Worm (Caenorhabditis elegans) whole organism, L2 larva: ENCODE measurements around the gene fbxb-53.

Source experiments
- aly-2 ChIP-seq: fragments of 150-350 bp; optimal IDR thresholded peaks from 2 replicates; lab custom pipeline; 2014; ENCODE audit warnings: missing biosample characterization, missing genetic modification characterization
- ceh-16 ChIP-seq: fragments of 150-350 bp; optimal IDR thresholded peaks from 2 replicates; lab custom pipeline; 2014; ENCODE audit warnings: missing biosample characterization, missing genetic modification characterization
- dmd-4 ChIP-seq: sonication (generic microtip); optimal IDR thresholded peaks from 2 replicates; lab custom pipeline; 2017; ENCODE audit warnings: missing biosample characterization, missing genetic modification characterization
- lin-39 ChIP-seq: fragments of 150-350 bp; optimal IDR thresholded peaks from 2 replicates; lab custom pipeline; 2014; ENCODE audit warnings: missing biosample characterization, missing genetic modification reagents, missing genetic modification characterization
- nhr-11 ChIP-seq: fragments of 150-350 bp; optimal IDR thresholded peaks from 2 replicates; lab custom pipeline; 2014; ENCODE audit warnings: missing biosample characterization, missing genetic modification characterization
- nhr-237 ChIP-seq: fragments of 150-350 bp; optimal IDR thresholded peaks from 2 replicates; lab custom pipeline; 2014; ENCODE audit warnings: missing biosample characterization, missing genetic modification characterization
- skn-1 ChIP-seq: sonication (generic microtip); optimal IDR thresholded peaks from 2 replicates; lab custom pipeline; 2017; ENCODE audit warnings: missing biosample characterization, missing genetic modification characterization
- unc-39 ChIP-seq: fragments of 150-350 bp; optimal IDR thresholded peaks from 2 replicates; lab custom pipeline; 2014; ENCODE audit warnings: missing biosample characterization, missing genetic modification characterization

ce11 chrII:1722394-1722793 lies 34.3 kb upstream of the fbxb-53 start, which contains the start of the genes fbxb-5 and btb-8:
- TF ChIP-seq nhr-11 (tag; lab: Kevin White, UChicago): no peak
- no peak for TF ChIP-seq skn-1 (tag; lab: Kevin White, UChicago)
- no peak for TF ChIP-seq lin-39
- TF ChIP-seq ceh-16 (tag; lab: Kevin White, UChicago): no peak
- no peak for TF ChIP-seq unc-39 (tag; lab: Kevin White, UChicago)
- no peak for TF ChIP-seq dmd-4 (tag; lab: Kevin White, UChicago)
- no peak for TF ChIP-seq nhr-237
- TF ChIP-seq aly-2 (tag; lab: Kevin White, UChicago): no peak
